Fruit fly (Drosophila melanogaster) whole organism, embryonic: Measurements from ENCODE around the gene AP-1mu.
A peak's percentile ranks its signal among the peaks of the same experiment; 100 is the strongest.

Experiments used
- Bdp1 ChIP-seq: fragments of 200-800 bp; sonication (Bioruptor generic); optimal IDR thresholded peaks from 3 replicates; lab custom pipeline; 2016; ENCODE audit warnings: missing biosample characterization, missing genetic modification characterization
- CG10979 ChIP-seq: fragments of 200-800 bp; sonication (Bioruptor generic); optimal IDR thresholded peaks from 2 replicates; lab custom pipeline; 2018; ENCODE audit warnings: missing biosample characterization, mild to moderate bottlenecking, missing genetic modification characterization, moderate library complexity
- CG11560 ChIP-seq: fragments of 200-800 bp; sonication (Bioruptor generic); IDR thresholded peaks from 3 replicates; pipeline ENCODE4 v1.3.6; 2022; ENCODE audit warnings: missing biosample characterization, missing genetic modification characterization
- CG12071 ChIP-seq: fragments of 200-800 bp; sonication (Bioruptor generic); optimal IDR thresholded peaks from 3 replicates; lab custom pipeline; 2018; ENCODE audit warnings: missing biosample characterization, mild to moderate bottlenecking, missing genetic modification characterization
- CG12219 ChIP-seq: fragments of 200-800 bp; sonication (Bioruptor generic); optimal IDR thresholded peaks from 3 replicates; lab custom pipeline; 2018; ENCODE audit warnings: missing biosample characterization, mild to moderate bottlenecking, missing genetic modification characterization
- CG12659 ChIP-seq: fragments of 200-800 bp; sonication (Bioruptor generic); optimal IDR thresholded peaks from 3 replicates; lab custom pipeline; 2017; ENCODE audit warnings: mild to moderate bottlenecking, missing biosample characterization, missing genetic modification reagents, missing genetic modification characterization
- CG12769 ChIP-seq: fragments of 200-800 bp; sonication (Bioruptor generic); optimal IDR thresholded peaks from 2 replicates; lab custom pipeline; 2019; ENCODE audit warnings: missing biosample characterization, mild to moderate bottlenecking, missing genetic modification characterization, moderate library complexity
- CG14050 ChIP-seq: fragments of 200-800 bp; sonication (Bioruptor generic); IDR thresholded peaks from 3 replicates; pipeline ENCODE4 v1.3.6; 2022; ENCODE audit warnings: missing biosample characterization, missing genetic modification characterization
- CG15479 ChIP-seq: fragments of 200-800 bp; sonication (Bioruptor generic); optimal IDR thresholded peaks from 3 replicates; lab custom pipeline; 2019; ENCODE audit warnings: missing biosample characterization, mild to moderate bottlenecking, missing genetic modification characterization, moderate library complexity
- CG1603 ChIP-seq: fragments of 200-800 bp; sonication (Bioruptor generic); optimal IDR thresholded peaks from 2 replicates; lab custom pipeline; 2019; ENCODE audit warnings: missing biosample characterization, mild to moderate bottlenecking, missing genetic modification characterization, moderate library complexity
- CG18011 ChIP-seq: fragments of 200-800 bp; sonication (Bioruptor generic); optimal IDR thresholded peaks from 2 replicates; lab custom pipeline; 2017; ENCODE audit warnings: missing biosample characterization, missing genetic modification characterization, mild to moderate bottlenecking, moderate library complexity, missing genotype
- CG2678 ChIP-seq: fragments of 200-800 bp; sonication (Bioruptor generic); optimal IDR thresholded peaks from 3 replicates; lab custom pipeline; 2019; ENCODE audit warnings: missing biosample characterization, mild to moderate bottlenecking, missing genetic modification characterization, moderate library complexity
- CG4328 ChIP-seq: fragments of 200-800 bp; sonication (Bioruptor generic); optimal IDR thresholded peaks from 3 replicates; lab custom pipeline; 2017; ENCODE audit warnings: missing biosample characterization, missing genetic modification reagents, missing genetic modification characterization
- CG4820 ChIP-seq: fragments of 200-800 bp; sonication (Bioruptor generic); optimal IDR thresholded peaks from 3 replicates; lab custom pipeline; 2016; ENCODE audit warnings: missing biosample characterization, missing genetic modification characterization
- CG6254 ChIP-seq: fragments of 200-800 bp; sonication (Bioruptor generic); optimal IDR thresholded peaks from 3 replicates; lab custom pipeline; 2017; ENCODE audit warnings: mild to moderate bottlenecking, missing biosample characterization, missing genetic modification reagents, missing genetic modification characterization
- CG6854 ChIP-seq: fragments of 200-800 bp; sonication (Bioruptor generic); optimal IDR thresholded peaks from 3 replicates; lab custom pipeline; 2017; ENCODE audit warnings: missing biosample characterization, mild to moderate bottlenecking, missing genetic modification characterization
- CTCF ChIP-seq: fragments of 200-800 bp; sonication (Bioruptor generic); optimal IDR thresholded peaks from 2 replicates; lab custom pipeline; 2017; ENCODE audit warnings: missing biosample characterization, mild to moderate bottlenecking, missing genetic modification characterization, moderate library complexity
- Dad ChIP-seq: fragments of 200-800 bp; sonication (Bioruptor generic); optimal IDR thresholded peaks from 3 replicates; lab custom pipeline; 2016; ENCODE audit warnings: missing biosample characterization, missing genetic modification characterization
- Dbx ChIP-seq: fragments of 200-800 bp; sonication (Bioruptor generic); IDR thresholded peaks from 3 replicates; pipeline ENCODE4 v1.3.6; 2022; ENCODE audit warnings: missing biosample characterization, missing genetic modification characterization
- Deaf1 ChIP-seq: fragments of 200-800 bp; optimal IDR thresholded peaks from 3 replicates; lab custom pipeline; 2019; ENCODE audit warnings: missing biosample characterization, mild to moderate bottlenecking, missing genetic modification characterization, moderate library complexity
- Eip74EF ChIP-seq, 2 experiments: fragments of 200-800 bp in 1 of 2; fragments of >200 bp in 1 of 2; sonication (Bioruptor generic) in 1 of 2; optimal IDR thresholded peaks; 2 replicates each; lab custom pipeline; 2017 to 2019; ENCODE audit warnings: missing biosample characterization in 2 of 2, missing genetic modification characterization in 2 of 2, mild to moderate bottlenecking in 1 of 2, moderate library complexity in 1 of 2
- GATAe ChIP-seq: fragments of 200-800 bp; sonication (Bioruptor generic); conservative IDR thresholded peaks from 2 replicates; pipeline ENCODE4 v1.3.6; 2022; ENCODE audit warnings: missing biosample characterization, missing genetic modification characterization
- Gsc ChIP-seq: fragments of 200-800 bp; sonication (Bioruptor generic); IDR thresholded peaks from 2 replicates; pipeline ENCODE4 v1.3.6; 2022; ENCODE audit warnings: missing biosample characterization, missing genetic modification characterization
- HLH3B ChIP-seq: fragments of 200-800 bp; sonication (Bioruptor generic); IDR thresholded peaks from 2 replicates; pipeline ENCODE4 v1.3.6; 2022; ENCODE audit warnings: missing biosample characterization, missing genetic modification characterization
- HLH4C ChIP-seq: fragments of 200-800 bp; sonication (Bioruptor generic); IDR thresholded peaks from 3 replicates; pipeline ENCODE4 v1.3.6; 2022; ENCODE audit warnings: missing biosample characterization, missing genetic modification characterization; ENCODE audit not compliant: partially characterized antibody
- Hmx ChIP-seq: fragments of 200-800 bp; sonication (Bioruptor generic); optimal IDR thresholded peaks from 2 replicates; lab custom pipeline; 2016; ENCODE audit warnings: missing biosample characterization, missing genetic modification characterization
- Jarid2 ChIP-seq: fragments of 200-800 bp; sonication (Bioruptor generic); optimal IDR thresholded peaks from 3 replicates; lab custom pipeline; 2017; ENCODE audit warnings: mild to moderate bottlenecking, missing biosample characterization, missing genetic modification reagents, missing genetic modification characterization
- Max ChIP-seq: fragments of 200-800 bp; sonication (Bioruptor generic); optimal IDR thresholded peaks from 2 replicates; lab custom pipeline; 2016; ENCODE audit warnings: missing biosample characterization, mild to moderate bottlenecking, missing genetic modification characterization
- Mes4 ChIP-seq: fragments of 200-800 bp; sonication (Bioruptor generic); optimal IDR thresholded peaks from 2 replicates; lab custom pipeline; 2016; ENCODE audit warnings: missing biosample characterization, missing genetic modification characterization
- Nf-YA ChIP-seq: fragments of 200-800 bp; sonication (Bioruptor generic); IDR thresholded peaks from 2 replicates; pipeline ENCODE4 v1.3.6; 2022; ENCODE audit warnings: missing biosample characterization, missing genetic modification characterization
- Nf-YC ChIP-seq: fragments of 200-800 bp; optimal IDR thresholded peaks from 3 replicates; lab custom pipeline; 2019; ENCODE audit warnings: missing biosample characterization, mild to moderate bottlenecking, missing genetic modification characterization, moderate library complexity
- Oaz ChIP-seq: fragments of 200-800 bp; sonication (Bioruptor generic); IDR thresholded peaks from 2 replicates; pipeline ENCODE4 v1.3.6; 2022; ENCODE audit warnings: missing biosample characterization, missing genetic modification characterization
- Side ChIP-seq: fragments of 200-800 bp; sonication (Bioruptor generic); optimal IDR thresholded peaks from 2 replicates; lab custom pipeline; 2016; ENCODE audit warnings: missing biosample characterization, missing genetic modification characterization
- Sry-δ ChIP-seq: fragments of 200-800 bp; sonication (Bioruptor generic); optimal IDR thresholded peaks from 2 replicates; lab custom pipeline; 2016; ENCODE audit warnings: missing biosample characterization, missing genetic modification characterization
- al ChIP-seq: fragments of 200-800 bp; sonication (Bioruptor generic); IDR thresholded peaks from 2 replicates; pipeline ENCODE4 v1.3.6; 2022; ENCODE audit warnings: missing biosample characterization, missing genetic modification characterization
- crp ChIP-seq, 2 experiments: fragments of 200-800 bp; sonication (Bioruptor generic); optimal IDR thresholded peaks; 2 replicates in 1 of 2; 3 replicates in 1 of 2; lab custom pipeline; 2017; ENCODE audit warnings: missing biosample characterization in 2 of 2, missing genetic modification characterization in 2 of 2, mild to moderate bottlenecking in 1 of 2, moderate library complexity in 1 of 2
- danr ChIP-seq: fragments of 200-800 bp; sonication (Bioruptor generic); IDR thresholded peaks from 2 replicates; pipeline ENCODE4 v1.3.6; 2022; ENCODE audit warnings: missing biosample characterization, missing genetic modification characterization
- dimm ChIP-seq: fragments of 200-800 bp; sonication (Bioruptor generic); IDR thresholded peaks from 2 replicates; pipeline ENCODE4 v1.3.6; 2022; ENCODE audit warnings: missing biosample characterization, missing genetic modification characterization
- dysf ChIP-seq: fragments of 200-800 bp; sonication (Bioruptor generic); IDR thresholded peaks from 3 replicates; pipeline ENCODE4 v1.3.6; 2022; ENCODE audit warnings: missing biosample characterization, missing genetic modification characterization
- fd3F ChIP-seq: fragments of 200-800 bp; sonication (Bioruptor generic); optimal IDR thresholded peaks from 2 replicates; lab custom pipeline; 2018; ENCODE audit warnings: missing biosample characterization, mild to moderate bottlenecking, missing genetic modification characterization, moderate library complexity
- luna ChIP-seq: fragments of 200-800 bp; sonication (Bioruptor generic); optimal IDR thresholded peaks from 2 replicates; lab custom pipeline; 2016; ENCODE audit warnings: missing biosample characterization, missing genetic modification characterization
- maf-S ChIP-seq: fragments of 200-800 bp; sonication (Bioruptor generic); optimal IDR thresholded peaks from 2 replicates; lab custom pipeline; 2016; ENCODE audit warnings: missing biosample characterization, missing genetic modification characterization
- p53 ChIP-seq: fragments of 200-800 bp; sonication (Bioruptor generic); optimal IDR thresholded peaks from 2 replicates; lab custom pipeline; 2016; ENCODE audit warnings: missing biosample characterization, missing genetic modification characterization
- pfk ChIP-seq: fragments of 200-800 bp; sonication (Bioruptor generic); optimal IDR thresholded peaks from 2 replicates; lab custom pipeline; 2018; ENCODE audit warnings: missing biosample characterization, mild to moderate bottlenecking, missing genetic modification characterization, moderate library complexity
- rib ChIP-seq: fragments of 200-800 bp; sonication (Bioruptor generic); IDR thresholded peaks from 2 replicates; pipeline ENCODE4 v1.3.6; 2022; ENCODE audit warnings: missing biosample characterization, missing genetic modification characterization
- schlank ChIP-seq: fragments of 200-800 bp; sonication (Bioruptor generic); optimal IDR thresholded peaks from 2 replicates; lab custom pipeline; 2018; ENCODE audit warnings: missing biosample characterization, mild to moderate bottlenecking, missing genetic modification characterization
- sug ChIP-seq: fragments of 200-800 bp; optimal IDR thresholded peaks from 2 replicates; lab custom pipeline; 2019; ENCODE audit warnings: missing biosample characterization, mild to moderate bottlenecking, missing genetic modification characterization, moderate library complexity
- vfl ChIP-seq: fragments of 200-800 bp; sonication (Bioruptor generic); optimal IDR thresholded peaks from 2 replicates; lab custom pipeline; 2016; ENCODE audit warnings: missing biosample characterization, missing genetic modification characterization
- vvl ChIP-seq: fragments of 200-800 bp; sonication (Bioruptor generic); IDR thresholded peaks from 2 replicates; pipeline ENCODE4 v1.3.6; 2022; ENCODE audit warnings: missing biosample characterization, missing genetic modification characterization

Gene AP-1mu

dm6 chr3R:9577382-9578137 is 18.2 kb upstream of the AP-1mu start, which contains the start of the genes Kap-alpha3 and Son (continued):
- TF ChIP-seq CG6254 (GFP tag; lab: Kevin White, UChicago) (peak; percentile 73), HLH3B (GFP tag; lab: Robert Waterston, UW) (peak; percentile 85), CG15479 (GFP tag; lab: Kevin White, UChicago) (peak; percentile 56), sug (peak; percentile 95), Nf-YC (tag; lab: Kevin White, UChicago) (peak; percentile 89), CG1603 (tag; lab: Kevin White, UChicago) (peak; percentile 73), CG10979 (tag; lab: Kevin White, UChicago) (peak; percentile 79), Hmx (GFP tag; lab: Kevin White, UChicago) (peak; percentile 85), Nf-YA (GFP tag; lab: Robert Waterston, UW) (peak; percentile 61; the same call in 1 of the 2 replicates), Max (peak; percentile 96), CG14050 (GFP tag; lab: Robert Waterston, UW) (peak; percentile 74), Side (peak; percentile 92), CG12219 (GFP tag; lab: Kevin White, UChicago) (peak; percentile 73), Dbx (GFP tag; lab: Robert Waterston, UW) (peak; percentile 93), CG18011 (GFP tag; lab: Kevin White, UChicago) (peak; percentile 80), Eip74EF (GFP tag; optimal IDR thresholded peaks at IDR 0.05; lab: Kevin White, UChicago) (peak in 1 of 2 experiments; percentile 76), CG12659 (peak; percentile 98), Dad (GFP tag; lab: Kevin White, UChicago) (peak; percentile 95), CG12071 (peak; percentile 91), dysf (GFP tag; lab: Robert Waterston, UW) (peak; percentile 88), CTCF (GFP tag; lab: Kevin White, UChicago) (peak; percentile 63), CG6854 (GFP tag; lab: Kevin White, UChicago) (peak; percentile 90), p53 (GFP tag; lab: Kevin White, UChicago) (peak; percentile 83), rib (GFP tag; lab: Robert Waterston, UW) (peak; percentile 77), al (GFP tag; lab: Robert Waterston, UW) (peak; percentile 88), fd3F (GFP tag; lab: Kevin White, UChicago) (peak; percentile 86), Jarid2 (GFP tag; lab: Kevin White, UChicago) (peak; percentile 80), Bdp1 (peak; percentile 91), Gsc (GFP tag; lab: Robert Waterston, UW) (peak; percentile 35; the same call in 1 of the 2 replicates), vvl (GFP tag; lab: Robert Waterston, UW) (peak; percentile 91), schlank (tag; lab: Kevin White, UChicago) (peak; percentile 91), Sry-δ (GFP tag; lab: Kevin White, UChicago) (peak; percentile 98), vfl (GFP tag; lab: Kevin White, UChicago) (peak; percentile 88), danr (peak; percentile 72), dimm (GFP tag; lab: Robert Waterston, UW) (peak; percentile 64; the same call in 1 of the 2 replicates), CG2678 (peak; percentile 89), GATAe (GFP tag; lab: Robert Waterston, UW) (peak; percentile 62; the same call in 1 of the 2 replicates), CG11560 (tag; lab: Robert Waterston, UW) (peak; percentile 71; the same call in 2 of the 3 replicates), luna (GFP tag; lab: Kevin White, UChicago) (peak; percentile 63), CG4328 (GFP tag; lab: Kevin White, UChicago) (peak; percentile 97), Oaz (GFP tag; lab: Robert Waterston, UW) (peak; percentile 74), CG4820 (peak; percentile 88), CG12769 (tag; lab: Kevin White, UChicago) (peak; percentile 75), Mes4 (peak; percentile 96), Deaf1 (peak; percentile 64), pfk (GFP tag; lab: Kevin White, UChicago) (peak; percentile 84), crp (GFP tag; optimal IDR thresholded peaks at IDR 0.05; lab: Kevin White, UChicago) (peak in 1 of 2 experiments; percentile 63), HLH4C (GFP tag; lab: Robert Waterston, UW) (peak; percentile 75), maf-S (GFP tag; lab: Kevin White, UChicago) (peak; percentile 92)
